Fruit fly (Drosophila melanogaster): Measurements from ENCODE around the gene CG32277.

CG32277 gene

dm6 chr3L:3249997-3250774 is 44.9 kb upstream of the CG32277 start (continued):
- TF ChIP-seq D19A (tag; optimal IDR thresholded peaks at IDR 0.05) (peak; percentile 90), croc (GFP tag; conservative IDR thresholded peaks at IDR 0.05) (peak; percentile 88), vfl (GFP tag; optimal IDR thresholded peaks at IDR 0.05) (peak; percentile 85), Hr78 (GFP tag; optimal IDR thresholded peaks at IDR 0.05) (peak in 1 of 2 experiments; percentile 92), CG15696 (tag; optimal IDR thresholded peaks at IDR 0.05) (peak; percentile 80), toy (GFP tag; IDR thresholded peaks at IDR 0.05) (no peak), odd (GFP tag; optimal IDR thresholded peaks at IDR 0.05) (peak; percentile 96), CG11723 (GFP tag; optimal IDR thresholded peaks at IDR 0.05) (peak; percentile 96), CG10147 (GFP tag; optimal IDR thresholded peaks at IDR 0.05) (peak; percentile 94), CG16813 (GFP tag; IDR thresholded peaks at IDR 0.05; ENCODE audit: partially characterized antibody) (no peak), CG8388 (GFP tag; optimal IDR thresholded peaks at IDR 0.05) (peak; percentile 93), chn (GFP tag; optimal IDR thresholded peaks at IDR 0.05) (peak; percentile 92), wor (GFP tag; IDR thresholded peaks at IDR 0.05) (peak; percentile 91)

dm6 chr3L:3249664-3249996 is 44.4 kb upstream of the CG32277 start:
- TF ChIP-seq CG2712 (tag; optimal IDR thresholded peaks at IDR 0.05) (no peak), Blimp-1 (GFP tag; optimal IDR thresholded peaks at IDR 0.05) (peak; percentile 96)

dm6 chr3L:3248714-3249663 is 43.7 kb upstream of the CG32277 start:
- peak; percentile 7 for TF ChIP-seq CG6654 (GFP tag; optimal IDR thresholded peaks at IDR 0.05)
- TF ChIP-seq wor (GFP tag; IDR thresholded peaks at IDR 0.05) = peak; percentile 49
- TF ChIP-seq so (GFP tag; IDR thresholded peaks at IDR 0.05) = peak; percentile 74; the same call in 1 of the 3 replicates
- peak; percentile 46 for TF ChIP-seq CG10209 (GFP tag; optimal IDR thresholded peaks at IDR 0.05)
- TF ChIP-seq nau (GFP tag; optimal IDR thresholded peaks at IDR 0.05) = peak; percentile 4
- no peak for TF ChIP-seq Mrtf (GFP tag; IDR thresholded peaks at IDR 0.05)
- peak; percentile 26 for TF ChIP-seq CG16863 (GFP tag; optimal IDR thresholded peaks at IDR 0.05)
- no peak for TF ChIP-seq HmgD (GFP tag; optimal IDR thresholded peaks at IDR 0.05)
- no peak for TF ChIP-seq CG14860 (GFP tag; IDR thresholded peaks at IDR 0.05; ENCODE audit: partially characterized antibody)
- no peak for TF ChIP-seq mld (GFP tag; IDR thresholded peaks at IDR 0.05; ENCODE audit: partially characterized antibody)
- TF ChIP-seq Hsf (GFP tag; optimal IDR thresholded peaks at IDR 0.05) = peak; percentile 40
- TF ChIP-seq CG6254 (GFP tag; optimal IDR thresholded peaks at IDR 0.05) = peak; percentile 34
- no peak for TF ChIP-seq Tbp (GFP tag; optimal IDR thresholded peaks at IDR 0.05)
- TF ChIP-seq NC2β (GFP tag; optimal IDR thresholded peaks at IDR 0.05) = no peak
- peak; percentile 44 for TF ChIP-seq CG12391 (tag; optimal IDR thresholded peaks at IDR 0.05)
- no peak for TF ChIP-seq croc (GFP tag; conservative IDR thresholded peaks at IDR 0.05)
- TF ChIP-seq CG31441 (GFP tag; IDR thresholded peaks at IDR 0.05) = peak; percentile 54; the same call in 1 of the 2 replicates
- TF ChIP-seq klu (GFP tag; IDR thresholded peaks at IDR 0.05) = no peak
- TF ChIP-seq hkb (optimal IDR thresholded peaks at IDR 0.05) = no peak
- TF ChIP-seq hkb (GFP tag; IDR thresholded peaks at IDR 0.05) = peak; percentile 54; the same call in 1 of the 2 replicates
- peak; percentile 15; the same call in 1 of the 2 replicates for TF ChIP-seq E2f2 (GFP tag; IDR thresholded peaks at IDR 0.05)
- TF ChIP-seq Poxn (GFP tag; IDR thresholded peaks at IDR 0.05) = no peak
- TF ChIP-seq Hmx (GFP tag; optimal IDR thresholded peaks at IDR 0.05) = peak; percentile 2
- no peak for TF ChIP-seq aop (GFP tag; IDR thresholded peaks at IDR 0.05)
- peak; percentile 31 for TF ChIP-seq CG15601 (tag; optimal IDR thresholded peaks at IDR 0.05)
- peak; percentile 19 for TF ChIP-seq Chrac-16 (GFP tag; optimal IDR thresholded peaks at IDR 0.05)
- TF ChIP-seq mam (GFP tag; optimal IDR thresholded peaks at IDR 0.05) = no peak
- peak; percentile 46; the same call in 1 of the 3 replicates for TF ChIP-seq dysf (GFP tag; IDR thresholded peaks at IDR 0.05)
- no peak for TF ChIP-seq run (tag; optimal IDR thresholded peaks at IDR 0.05)
- TF ChIP-seq hb (GFP tag; IDR thresholded peaks at IDR 0.05; ENCODE audit: partially characterized antibody) = no peak
- peak; percentile 53 for TF ChIP-seq grau (tag; optimal IDR thresholded peaks at IDR 0.05)
- peak; percentile 27 for TF ChIP-seq CG11723 (GFP tag; optimal IDR thresholded peaks at IDR 0.05)

Measured in whole organism, embryonic.